Worm (Caenorhabditis elegans) whole organism, young adult: ENCODE data around the gene trcs-2.

Experiments used
- cebp-1 ChIP-seq, 2 experiments: fragments of 200-800 bp in 1 of 2; sonication (Bioruptor generic) in 1 of 2; sonication (generic microtip) in 1 of 2; IDR thresholded peaks in 1 of 2; optimal IDR thresholded peaks in 1 of 2; 2 replicates each; pipeline versions ENCODE4 v1.3.6 to Lab custom; 2017 to 2022; ENCODE audit warnings: missing compliant biosample characterization in 2 of 2, missing genetic modification characterization in 2 of 2, mild to moderate bottlenecking in 1 of 2, missing genetic modification reagents in 1 of 2, moderate library complexity in 1 of 2
- ceh-58 ChIP-seq: fragments of 200-800 bp; sonication (Bioruptor generic); IDR thresholded peaks from 2 replicates; pipeline ENCODE4 v1.3.6; 2022; ENCODE audit warnings: missing genetic modification characterization, missing compliant biosample characterization
- die-1 ChIP-seq: sonication (generic microtip); optimal IDR thresholded peaks from 2 replicates; lab custom pipeline; 2016; ENCODE audit warnings: missing genotype, mild to moderate bottlenecking, missing genetic modification characterization, missing compliant biosample characterization
- unc-62 ChIP-seq: fragments of 150-350 bp; optimal IDR thresholded peaks from 2 replicates; lab custom pipeline; 2014; ENCODE audit warnings: missing biosample characterization, missing genetic modification reagents, missing genetic modification characterization

DNA sequence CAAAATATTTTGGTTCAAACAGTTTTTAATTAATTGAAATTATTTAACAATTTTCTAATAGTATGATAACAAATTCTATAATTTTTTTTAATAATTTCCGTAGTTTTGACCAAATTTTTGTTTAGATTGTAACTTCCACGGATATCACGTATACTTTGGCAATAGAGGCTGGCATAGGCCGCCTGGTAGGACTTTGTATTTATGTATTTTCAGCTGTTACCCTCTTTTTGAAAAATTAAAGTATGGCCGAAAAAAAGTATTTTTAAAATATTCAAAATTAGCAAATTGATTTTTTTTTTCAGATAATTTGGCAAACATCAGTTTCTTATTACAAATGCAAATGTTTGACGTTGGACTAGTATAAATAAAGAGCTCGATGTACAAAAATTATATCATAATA is 44.2 kb downstream of the trcs-2 start, which contains the start of the genes nsph-1.1 and K08F8.15:
- TF ChIP-seq unc-62, result no peak
- no peak for TF ChIP-seq cebp-1 (GFP tag; IDR thresholded peaks at IDR 0.05; lab: Robert Waterston, UW)
- no peak for TF ChIP-seq cebp-1 (tag; optimal IDR thresholded peaks at IDR 0.05; lab: Kevin White, UChicago)
- no peak for TF ChIP-seq die-1 (tag; lab: Kevin White, UChicago)
- no peak for TF ChIP-seq ceh-58 (GFP tag; lab: Robert Waterston, UW)
